Worm (Caenorhabditis elegans) whole organism, L1 larva: ENCODE data around the gene T07F12.2.
A peak's percentile ranks its signal among the peaks of the same experiment; 100 is the strongest.

Source experiments
- C04F5.9 ChIP-seq: sonication (generic microtip); optimal IDR thresholded peaks from 2 replicates; lab custom pipeline; 2016; ENCODE audit warnings: missing genetic modification characterization, missing compliant biosample characterization
- C34B4.2 ChIP-seq: sonication (generic microtip); optimal IDR thresholded peaks from 2 replicates; lab custom pipeline; 2017; ENCODE audit warnings: mild to moderate bottlenecking, missing genetic modification characterization, missing compliant biosample characterization
- aha-1 ChIP-seq: fragments of 150-350 bp; optimal IDR thresholded peaks from 2 replicates; lab custom pipeline; 2014; ENCODE audit warnings: missing biosample characterization, missing genetic modification characterization
- alr-1 ChIP-seq: fragments of 200-800 bp; sonication (Bioruptor generic); optimal IDR thresholded peaks from 2 replicates; lab custom pipeline; 2018; ENCODE audit warnings: borderline replicate concordance, mild to moderate bottlenecking, missing genetic modification characterization, missing compliant biosample characterization
- aly-2 ChIP-seq: fragments of 150-350 bp; optimal IDR thresholded peaks from 2 replicates; lab custom pipeline; 2014; ENCODE audit warnings: missing biosample characterization, missing genetic modification characterization
- blmp-1 ChIP-seq: fragments of 150-350 bp; optimal IDR thresholded peaks from 2 replicates; lab custom pipeline; 2014; ENCODE audit warnings: missing biosample characterization, missing genetic modification characterization
- ceh-8 ChIP-seq: fragments of 200-800 bp; sonication (Bioruptor generic); optimal IDR thresholded peaks from 2 replicates; lab custom pipeline; 2018; ENCODE audit warnings: mild to moderate bottlenecking, missing genetic modification characterization, moderate library complexity, missing compliant biosample characterization
- ceh-82 ChIP-seq, 3 experiments: fragments of 150-350 bp in 1 of 3; sonication (generic microtip) in 2 of 3; optimal IDR thresholded peaks; 2 replicates each; lab custom pipeline; 2014 to 2017; ENCODE audit warnings: missing biosample characterization in 3 of 3, missing genetic modification characterization in 3 of 3
- ceh-88 ChIP-seq: fragments of 200-800 bp; sonication (Bioruptor generic); IDR thresholded peaks from 2 replicates; pipeline ENCODE4 v1.3.6; 2022; ENCODE audit warnings: missing genetic modification characterization, missing compliant biosample characterization
- dsc-1 ChIP-seq: sonication (generic microtip); optimal IDR thresholded peaks from 2 replicates; lab custom pipeline; 2016; ENCODE audit warnings: mild to moderate bottlenecking, missing genetic modification characterization, missing compliant biosample characterization
- egl-27 ChIP-seq, 2 experiments: fragments of 150-350 bp in 1 of 2; sonication (generic microtip); optimal IDR thresholded peaks; 3 replicates each; lab custom pipeline; 2017 to 2018; ENCODE audit warnings: missing biosample characterization in 2 of 2, missing genetic modification characterization in 2 of 2, missing genetic modification reagents in 2 of 2
- elt-2 ChIP-seq: sonication (generic microtip); optimal IDR thresholded peaks from 2 replicates; lab custom pipeline; 2016; ENCODE audit warnings: missing genetic modification characterization, mild to moderate bottlenecking, inconsistent platforms, missing compliant biosample characterization, missing genetic modification reagents
- elt-3 ChIP-seq, 6 experiments: fragments of 150-350 bp in 1 of 6; sonication (generic microtip); optimal IDR thresholded peaks; 2 replicates each; lab custom pipeline; 2017 to 2018; ENCODE audit warnings: missing biosample characterization in 6 of 6, missing genetic modification characterization in 6 of 6, inconsistent platforms in 1 of 6
- fkh-10 ChIP-seq: sonication (generic microtip); optimal IDR thresholded peaks from 2 replicates; lab custom pipeline; 2017; ENCODE audit warnings: missing biosample characterization, missing genetic modification reagents, missing genetic modification characterization
- fkh-8 ChIP-seq: sonication (generic microtip); optimal IDR thresholded peaks from 2 replicates; lab custom pipeline; 2016; ENCODE audit warnings: mild to moderate bottlenecking, missing genetic modification characterization, missing compliant biosample characterization
- fos-1 ChIP-seq: fragments of 150-350 bp; optimal IDR thresholded peaks from 2 replicates; lab custom pipeline; 2014; ENCODE audit warnings: missing biosample characterization, missing genetic modification characterization
- hpl-2 ChIP-seq: fragments of 150-350 bp; optimal IDR thresholded peaks from 2 replicates; lab custom pipeline; 2014; ENCODE audit warnings: missing biosample characterization, missing genetic modification reagents, missing genetic modification characterization
- lin-13 ChIP-seq: fragments of 150-350 bp; optimal IDR thresholded peaks from 2 replicates; lab custom pipeline; 2014; ENCODE audit warnings: missing biosample characterization, missing genetic modification reagents, missing genetic modification characterization
- lin-14 ChIP-seq: fragments of 200-800 bp; sonication (Bioruptor generic); optimal IDR thresholded peaks from 2 replicates; lab custom pipeline; 2018; ENCODE audit warnings: mild to moderate bottlenecking, missing genetic modification characterization, moderate library complexity, missing compliant biosample characterization
- lin-15B ChIP-seq: fragments of 150-350 bp; sonication (generic microtip); optimal IDR thresholded peaks from 3 replicates; lab custom pipeline; 2014; ENCODE audit warnings: missing biosample characterization, missing genetic modification characterization
- lin-39 ChIP-seq: fragments of 150-350 bp; optimal IDR thresholded peaks from 2 replicates; lab custom pipeline; 2014; ENCODE audit warnings: missing biosample characterization, missing genetic modification reagents, missing genetic modification characterization
- lsy-2 ChIP-seq, 2 experiments: fragments of 150-350 bp; optimal IDR thresholded peaks; 2 replicates each; lab custom pipeline; 2014; ENCODE audit warnings: missing biosample characterization in 2 of 2, missing genetic modification characterization in 2 of 2
- mef-2 ChIP-seq: fragments of 150-350 bp; optimal IDR thresholded peaks from 2 replicates; lab custom pipeline; 2014; ENCODE audit warnings: missing biosample characterization, missing genetic modification characterization
- mep-1 ChIP-seq: fragments of 150-350 bp; optimal IDR thresholded peaks from 2 replicates; lab custom pipeline; 2014; ENCODE audit warnings: missing biosample characterization, missing genetic modification characterization
- nhr-11 ChIP-seq: fragments of 150-350 bp; optimal IDR thresholded peaks from 2 replicates; lab custom pipeline; 2014; ENCODE audit warnings: missing biosample characterization, missing genetic modification characterization
- nhr-12 ChIP-seq: sonication (generic microtip); optimal IDR thresholded peaks from 2 replicates; lab custom pipeline; 2017; ENCODE audit warnings: missing biosample characterization, missing genetic modification characterization
- nhr-19 ChIP-seq: fragments of 200-800 bp; sonication (Bioruptor generic); conservative IDR thresholded peaks from 2 replicates; pipeline ENCODE4 v1.3.6; 2022; ENCODE audit warnings: missing genetic modification characterization, missing compliant biosample characterization
- nhr-20 ChIP-seq: sonication (generic microtip); optimal IDR thresholded peaks from 2 replicates; lab custom pipeline; 2016; ENCODE audit warnings: mild to moderate bottlenecking, missing genetic modification characterization, missing compliant biosample characterization
- nhr-47 ChIP-seq: sonication (generic microtip); optimal IDR thresholded peaks from 2 replicates; lab custom pipeline; 2016; ENCODE audit warnings: mild to moderate bottlenecking, missing genetic modification characterization, moderate library complexity, missing compliant biosample characterization
- nhr-71 ChIP-seq: sonication (generic microtip); optimal IDR thresholded peaks from 2 replicates; lab custom pipeline; 2016; ENCODE audit warnings: mild to moderate bottlenecking, missing genetic modification characterization, moderate library complexity, missing compliant biosample characterization
- nhr-85 ChIP-seq: sonication (generic microtip); peaks from one replicate; lab custom pipeline; 2016; ENCODE audit warnings: missing genetic modification characterization, inconsistent platforms, missing compliant biosample characterization
- nhr-90 ChIP-seq: sonication (generic microtip); optimal IDR thresholded peaks from 2 replicates; lab custom pipeline; 2016; ENCODE audit warnings: mild to moderate bottlenecking, missing genetic modification characterization, missing compliant biosample characterization; ENCODE audit not compliant: poor library complexity
- pag-3 ChIP-seq: sonication (generic microtip); optimal IDR thresholded peaks from 2 replicates; lab custom pipeline; 2017; ENCODE audit warnings: missing genetic modification characterization, mild to moderate bottlenecking, missing compliant biosample characterization, antibody characterized with exemption, borderline replicate concordance; ENCODE audit not compliant: insufficient read depth
- snu-23 ChIP-seq: sonication (generic microtip); optimal IDR thresholded peaks from 2 replicates; lab custom pipeline; 2016; ENCODE audit warnings: missing genetic modification characterization, missing compliant biosample characterization
- sox-4 ChIP-seq: sonication (generic microtip); optimal IDR thresholded peaks from 2 replicates; lab custom pipeline; 2016; ENCODE audit warnings: missing genetic modification characterization, missing compliant biosample characterization
- sptf-1 ChIP-seq: fragments of 150-350 bp; optimal IDR thresholded peaks from 2 replicates; lab custom pipeline; 2014; ENCODE audit warnings: missing biosample characterization, missing genetic modification characterization
- sup-37 ChIP-seq: fragments of 200-800 bp; sonication (Bioruptor generic); optimal IDR thresholded peaks from 2 replicates; lab custom pipeline; 2018; ENCODE audit warnings: mild to moderate bottlenecking, missing genetic modification characterization, missing compliant biosample characterization
- unc-86 ChIP-seq: sonication (generic microtip); optimal IDR thresholded peaks from 2 replicates; lab custom pipeline; 2016; ENCODE audit warnings: missing genetic modification characterization, missing compliant biosample characterization
- unc-98 ChIP-seq: fragments of 200-800 bp; sonication (Bioruptor generic); IDR thresholded peaks from 2 replicates; pipeline ENCODE4 v1.3.6; 2022; ENCODE audit warnings: missing genetic modification characterization, missing compliant biosample characterization

T07F12.2 gene

ce11 chrX:4859582-4860095 is 30.4 kb upstream of the T07F12.2 start, which contains the start of gene add-1:
Gene add-1, minus strand, starts transcription at chrX:4860045.
- TF ChIP-seq nhr-71 (tag; lab: Kevin White, UChicago) (peak; percentile 41), aha-1 (tag; lab: Kevin White, UChicago) (no peak), fos-1 (tag; lab: Kevin White, UChicago) (peak; percentile 24), lin-14 (GFP tag; lab: Kevin White, UChicago) (peak; percentile 70), lin-13 (GFP tag; lab: Kevin White, UChicago) (no peak), dsc-1 (tag; lab: Kevin White, UChicago) (peak; percentile 73), ceh-82 (tag; optimal IDR thresholded peaks at IDR 0.05; lab: Kevin White, UChicago) (peak in 1 of 3 experiments; percentile 6), nhr-12 (tag; lab: Kevin White, UChicago) (no peak), sup-37 (GFP tag; lab: Kevin White, UChicago) (no peak), unc-86 (tag; lab: Kevin White, UChicago) (peak; percentile 62), nhr-47 (tag; lab: Kevin White, UChicago) (peak; percentile 48), lin-15B (tag; lab: Kevin White, UChicago) (no peak), fkh-8 (tag; lab: Kevin White, UChicago) (peak; percentile 5), ceh-8 (peak; percentile 33)

DNA sequence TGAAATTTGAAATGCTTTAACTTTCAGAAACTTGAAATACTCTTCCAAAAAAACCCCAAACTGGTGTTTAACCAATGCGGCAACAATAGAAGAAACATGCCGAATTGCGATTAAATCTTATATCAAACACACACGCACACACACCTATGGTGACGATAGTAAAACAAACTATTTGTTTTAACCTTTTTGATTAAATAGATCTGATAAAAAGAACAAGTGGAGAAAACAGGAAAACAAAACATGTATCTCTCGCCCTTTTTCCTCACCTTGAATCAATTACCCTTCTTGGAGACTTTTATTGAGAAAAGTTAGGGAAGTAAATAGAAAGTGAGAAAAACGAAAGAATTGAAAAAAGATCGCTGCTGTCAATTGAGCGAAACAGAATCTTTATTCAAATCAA is 28.6 kb upstream of the T07F12.2 start:
- TF ChIP-seq C34B4.2 (no peak), nhr-85 (peak; percentile 84), sox-4 (tag; lab: Kevin White, UChicago) (no peak), elt-2 (tag; lab: Kevin White, UChicago) (no peak), unc-98 (GFP tag; lab: Robert Waterston, UW) (no peak), alr-1 (no peak), fkh-10 (GFP tag; lab: Kevin White, UChicago) (no peak), pag-3 (no peak), sptf-1 (tag; lab: Kevin White, UChicago) (no peak), nhr-11 (tag; lab: Kevin White, UChicago) (no peak), hpl-2 (no peak), nhr-20 (tag; lab: Kevin White, UChicago) (peak; percentile 27), fkh-8 (tag; lab: Kevin White, UChicago) (no peak), mep-1 (peak; percentile 42), aly-2 (tag; lab: Kevin White, UChicago) (no peak), blmp-1 (tag; lab: Kevin White, UChicago) (peak; percentile 86), mef-2 (tag; lab: Kevin White, UChicago) (no peak), nhr-19 (GFP tag; lab: Robert Waterston, UW) (no peak), nhr-71 (tag; lab: Kevin White, UChicago) (peak; percentile 6), elt-3 (tag; optimal IDR thresholded peaks at IDR 0.05; lab: Kevin White, UChicago) (peak in 2 of 6 experiments; percentile 42 to 44), lin-14 (GFP tag; lab: Kevin White, UChicago) (peak; percentile 70), ceh-88 (GFP tag; lab: Robert Waterston, UW) (no peak), C04F5.9 (no peak), nhr-90 (peak; percentile 21), lsy-2 (tag; optimal IDR thresholded peaks at IDR 0.05; lab: Kevin White, UChicago) (peak in 1 of 2 experiments; percentile 16), dsc-1 (tag; lab: Kevin White, UChicago) (no peak), snu-23 (GFP tag; lab: Kevin White, UChicago) (peak; percentile 0)

- TF ChIP-seq lin-39 (tag; lab: Kevin White, UChicago) (no peak), egl-27 (tag; optimal IDR thresholded peaks at IDR 0.05; lab: Kevin White, UChicago) (no peak)
- TF ChIP-seq, all 84 proteins: peak for 0
Measured at ce11 chrX:4862062-4862461, 28.0 kb upstream of the T07F12.2 start.
